Worm (Caenorhabditis elegans): Measurements from ENCODE around the gene appg-1.

Gene appg-1

DNA sequence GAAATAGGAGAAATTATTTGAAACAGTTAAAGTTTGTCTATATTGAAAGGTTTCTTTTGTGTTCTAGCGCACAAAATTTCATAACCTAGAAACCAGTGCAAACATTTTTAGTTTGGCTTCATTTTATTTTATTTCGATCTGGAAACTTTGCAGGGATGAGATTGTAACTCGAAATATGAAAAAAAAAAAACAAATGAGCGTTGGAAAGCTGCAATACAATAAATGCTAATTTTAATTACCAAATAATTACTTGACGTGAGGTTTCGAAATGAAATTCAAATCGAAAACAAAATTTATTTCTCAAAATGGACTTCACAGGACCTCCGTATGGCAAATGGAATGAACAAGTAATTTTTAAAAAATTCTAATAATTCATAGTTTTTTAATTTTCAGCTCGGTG lies 8.8 kb upstream of the appg-1 start, which contains the start of gene M02G9.4:
M02G9.4 (plus strand) TSS at position 301 of the 400 bp plus-strand sequence.
- TF ChIP-seq ztf-11 (tag; optimal IDR thresholded peaks at IDR 0.05) (no peak), nhr-28 (tag; optimal IDR thresholded peaks at IDR 0.05) (no peak), nhr-12 (tag; optimal IDR thresholded peaks at IDR 0.05) (no peak), elt-1 (tag; optimal IDR thresholded peaks at IDR 0.05; ENCODE audit: borderline replicate concordance, insufficient read depth) (no peak), ceh-43 (GFP tag; optimal IDR thresholded peaks at IDR 0.05) (no peak), pha-4 (tag; optimal IDR thresholded peaks at IDR 0.05) (no peak), snpc-4 (tag; optimal IDR thresholded peaks at IDR 0.05) (no peak), mep-1 (tag; optimal IDR thresholded peaks at IDR 0.05) (no peak), lin-32 (GFP tag; optimal IDR thresholded peaks at IDR 0.05) (no peak), flh-1 (GFP tag; optimal IDR thresholded peaks at IDR 0.05) (no peak), sem-2 (GFP tag; optimal IDR thresholded peaks at IDR 0.05) (no peak)

DNA sequence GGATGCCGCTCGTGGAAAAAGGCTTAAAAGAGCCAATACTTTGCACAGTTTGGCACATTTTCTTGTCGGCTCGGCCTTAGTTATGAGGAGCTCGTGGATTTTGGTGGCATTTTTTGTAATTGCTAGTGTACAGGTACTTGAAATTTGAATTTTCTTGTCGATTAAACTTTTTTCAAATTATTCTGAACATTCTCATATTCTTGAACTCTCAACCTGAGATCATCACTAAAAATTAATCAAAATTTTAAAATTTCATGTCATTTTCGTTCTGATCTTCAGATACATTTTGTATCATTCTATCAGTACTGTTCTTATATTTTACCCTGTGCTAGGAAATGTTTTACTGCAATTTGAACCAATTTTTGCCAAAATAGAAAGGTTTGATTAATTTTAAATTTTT lies 4.4 kb upstream of the appg-1 start, which contains the start of gene idpp-4:
idpp-4 (plus strand) TSS at position 51 of the 400 bp plus-strand sequence.
- TF ChIP-seq cnd-1 (tag; optimal IDR thresholded peaks at IDR 0.05), result no peak
- no peak for TF ChIP-seq unc-120 (tag; optimal IDR thresholded peaks at IDR 0.05; ENCODE audit: poor library complexity, severe bottlenecking)
- TF ChIP-seq blmp-1 (tag; optimal IDR thresholded peaks at IDR 0.05), result no peak
- no peak for TF ChIP-seq nhr-237 (tag; optimal IDR thresholded peaks at IDR 0.05)
- no peak for TF ChIP-seq mls-2 (tag; optimal IDR thresholded peaks at IDR 0.05)
- TF ChIP-seq nhr-28 (tag; optimal IDR thresholded peaks at IDR 0.05), result no peak
- TF ChIP-seq lsy-2 (tag; optimal IDR thresholded peaks at IDR 0.05), result no peak
- no peak for TF ChIP-seq sptf-1 (tag; optimal IDR thresholded peaks at IDR 0.05)
- no peak for TF ChIP-seq nhr-2 (tag; optimal IDR thresholded peaks at IDR 0.05)
- no peak for TF ChIP-seq ces-1 (GFP tag; optimal IDR thresholded peaks at IDR 0.05)
- TF ChIP-seq elt-3 (tag; optimal IDR thresholded peaks at IDR 0.05), result no peak

DNA sequence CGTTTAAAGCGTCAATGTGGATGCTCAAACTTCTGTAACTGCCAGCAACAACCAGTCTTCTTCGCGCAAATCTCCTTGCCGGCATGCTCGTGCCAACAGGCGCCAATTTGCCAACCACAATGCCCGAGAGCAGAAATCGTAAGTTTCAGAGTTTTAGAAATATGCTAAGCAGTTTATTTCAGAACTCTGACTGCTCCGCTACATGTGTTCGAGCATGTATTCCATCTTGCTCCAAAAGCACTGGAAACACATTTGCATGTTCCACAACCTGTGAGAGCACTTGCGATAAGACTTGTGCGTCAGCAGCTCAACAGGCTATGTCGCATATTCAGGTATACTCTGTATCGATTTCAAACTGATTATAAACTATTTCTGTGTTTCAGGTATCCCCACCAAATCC lies 3.9 kb downstream of the appg-1 start:
- no peak for TF ChIP-seq zip-8 (tag; optimal IDR thresholded peaks at IDR 0.05)
- TF ChIP-seq nhr-2 (tag; optimal IDR thresholded peaks at IDR 0.05), result no peak
- no peak for TF ChIP-seq ceh-39 (tag; optimal IDR thresholded peaks at IDR 0.05)
- no peak for TF ChIP-seq ceh-43 (GFP tag; optimal IDR thresholded peaks at IDR 0.05)
- TF ChIP-seq unc-120 (tag; optimal IDR thresholded peaks at IDR 0.05; ENCODE audit: poor library complexity, severe bottlenecking), result no peak
- TF ChIP-seq hlh-1 (tag; optimal IDR thresholded peaks at IDR 0.05), result no peak
- no peak for TF ChIP-seq mep-1 (tag; optimal IDR thresholded peaks at IDR 0.05)
- TF ChIP-seq unc-39 (tag; optimal IDR thresholded peaks at IDR 0.05), result no peak
- TF ChIP-seq lsy-2 (tag; optimal IDR thresholded peaks at IDR 0.05), result no peak
- TF ChIP-seq nhr-76 (tag; optimal IDR thresholded peaks at IDR 0.05), result no peak
- no peak for TF ChIP-seq nhr-12 (tag; optimal IDR thresholded peaks at IDR 0.05)
- TF ChIP-seq lin-32 (GFP tag; optimal IDR thresholded peaks at IDR 0.05), result no peak
- no peak for TF ChIP-seq cnd-1 (tag; optimal IDR thresholded peaks at IDR 0.05)

DNA sequence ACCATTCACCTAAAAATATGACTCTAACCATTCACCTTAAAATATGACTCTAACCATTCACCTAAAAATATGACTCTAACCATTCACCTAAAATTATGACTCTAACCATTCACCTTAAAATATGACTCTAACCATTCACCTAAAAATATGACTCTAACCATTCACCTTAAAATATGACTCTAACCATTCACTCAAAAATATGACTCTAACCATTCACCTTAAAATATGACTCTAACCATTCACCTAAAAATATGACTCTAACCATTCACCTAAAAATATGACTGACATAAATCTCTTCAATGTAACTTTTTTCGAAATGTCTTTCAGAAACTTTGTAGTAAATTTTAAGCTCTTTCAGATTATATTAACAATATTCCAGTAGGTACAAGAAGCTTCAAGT lies 10.3 kb downstream of the appg-1 start:
- TF ChIP-seq sptf-1 (tag; optimal IDR thresholded peaks at IDR 0.05), result peak; percentile 58

DNA sequence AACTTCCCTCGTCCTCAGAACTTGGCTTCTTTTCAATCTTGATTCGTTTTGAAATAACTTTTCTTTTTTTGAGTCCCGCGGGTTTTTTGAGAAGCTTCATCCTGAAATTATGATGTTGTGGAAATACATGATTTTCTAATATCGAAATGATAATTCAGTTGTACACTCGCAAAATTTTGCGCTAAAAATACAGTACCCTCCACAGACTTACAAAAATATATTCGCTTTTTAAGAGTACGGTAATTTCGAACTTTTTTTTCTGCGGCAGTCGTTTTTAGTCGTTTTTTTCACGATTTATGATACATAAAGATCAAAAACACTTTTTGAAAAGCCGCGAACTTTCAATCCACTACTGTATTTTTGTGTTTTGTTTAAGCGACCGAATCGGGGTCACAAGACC lies 19.2 kb downstream of the appg-1 start, which contains the start of gene pro-2:
pro-2 (minus strand) TSS at position 101 of the 400 bp plus-strand sequence.
- TF ChIP-seq nhr-2 (tag; optimal IDR thresholded peaks at IDR 0.05) (no peak), ceh-39 (tag; optimal IDR thresholded peaks at IDR 0.05) (no peak), mep-1 (tag; optimal IDR thresholded peaks at IDR 0.05) (no peak), hlh-1 (tag; optimal IDR thresholded peaks at IDR 0.05) (no peak), sptf-1 (tag; optimal IDR thresholded peaks at IDR 0.05) (no peak), pha-4 (tag; optimal IDR thresholded peaks at IDR 0.05) (no peak), snpc-4 (tag; optimal IDR thresholded peaks at IDR 0.05) (no peak), lin-13 (tag; optimal IDR thresholded peaks at IDR 0.05) (no peak), bed-3 (GFP tag; optimal IDR thresholded peaks at IDR 0.05) (no peak), cnd-1 (tag; optimal IDR thresholded peaks at IDR 0.05) (no peak), ceh-43 (GFP tag; optimal IDR thresholded peaks at IDR 0.05) (no peak)

DNA sequence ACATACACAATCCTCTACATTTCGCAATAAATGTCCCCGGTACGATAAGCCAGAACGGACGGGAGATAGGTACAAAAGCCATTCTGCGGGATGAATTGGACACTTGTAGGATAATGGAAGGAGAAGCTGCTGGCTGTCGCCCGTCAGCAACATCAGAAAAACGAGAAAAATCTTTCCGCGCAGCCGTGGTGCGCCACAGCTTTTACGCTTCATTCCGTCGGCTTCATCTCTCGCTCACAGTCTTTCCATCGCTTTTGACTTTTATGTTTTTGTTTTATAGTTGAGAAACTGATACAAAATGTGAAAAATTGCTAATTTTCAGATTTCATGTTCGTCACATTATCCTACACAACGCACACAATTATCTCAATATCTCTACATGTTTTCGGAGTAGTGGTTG lies 20.2 kb downstream of the appg-1 start, which contains the start of gene C07E3.10:
C07E3.10 (plus strand) TSS at position 301 of the 400 bp plus-strand sequence.
- TF ChIP-seq pha-4 (tag; optimal IDR thresholded peaks at IDR 0.05) (no peak), blmp-1 (tag; optimal IDR thresholded peaks at IDR 0.05) (no peak), ceh-39 (tag; optimal IDR thresholded peaks at IDR 0.05) (no peak), elt-1 (tag; optimal IDR thresholded peaks at IDR 0.05; ENCODE audit: borderline replicate concordance, insufficient read depth) (no peak), unc-39 (tag; optimal IDR thresholded peaks at IDR 0.05) (no peak)

All from whole organism, mixed stage, embryonic.